Worm (Caenorhabditis elegans) whole organism, midembryonic: ENCODE measurements around the gene his-59.

Experiments used
- cog-1 ChIP-seq: sonication (generic microtip); optimal IDR thresholded peaks from 2 replicates; lab custom pipeline; 2016; ENCODE audit warnings: missing genetic modification characterization, missing compliant biosample characterization
- med-1 ChIP-seq: sonication (generic microtip); optimal IDR thresholded peaks from 2 replicates; lab custom pipeline; 2017; ENCODE audit warnings: missing genetic modification characterization, mild to moderate bottlenecking, missing compliant biosample characterization, antibody characterized with exemption, missing genetic modification reagents; ENCODE audit not compliant: insufficient read depth

ce11 chrIV:7520841-7521240, 32.8 kb downstream of the his-59 start:
- TF ChIP-seq med-1 (GFP tag; lab: Kevin White, UChicago) (no peak), cog-1 (no peak)
